Fruit fly (Drosophila melanogaster): ENCODE measurements around the gene MtnA.

Gene MtnA

DNA sequence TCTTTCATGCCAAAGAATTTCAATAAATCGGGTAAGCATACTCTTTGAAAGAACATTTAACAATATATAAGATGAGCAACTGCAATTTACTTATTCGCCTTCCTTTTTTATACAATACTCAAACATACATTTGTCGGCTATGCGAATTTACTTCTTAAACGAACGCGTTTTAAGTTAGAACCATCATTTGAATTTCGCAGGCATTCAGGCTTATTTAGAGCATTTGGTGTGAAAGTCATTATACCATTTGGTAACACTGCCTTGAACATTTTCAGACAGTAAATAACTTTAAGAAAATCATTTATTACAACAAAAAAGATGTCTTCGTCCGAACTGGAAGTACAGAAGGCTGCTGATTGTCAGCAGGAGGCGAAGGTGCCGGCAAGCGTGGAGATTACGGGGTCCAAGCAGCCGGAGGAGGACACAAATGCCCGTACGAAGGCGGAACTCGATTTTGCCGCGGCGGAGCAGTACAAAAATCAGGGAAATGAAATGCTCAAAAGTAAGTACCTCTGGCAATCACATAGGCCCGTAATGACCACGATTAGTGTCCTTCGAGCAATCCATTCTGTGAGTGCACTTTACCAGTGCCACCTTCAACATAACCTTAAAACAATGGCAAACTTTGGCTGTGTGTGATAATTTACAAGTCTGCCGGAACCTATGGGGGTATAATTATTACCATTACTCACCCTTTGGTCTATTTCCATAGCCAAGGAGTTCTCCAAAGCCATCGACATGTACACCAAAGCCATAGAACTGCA, 36.1 kb downstream of the MtnA start (continued):
- no peak for TF ChIP-seq ap (GFP tag; IDR thresholded peaks at IDR 0.05)
- TF ChIP-seq gfzf (GFP tag; optimal IDR thresholded peaks at IDR 0.05) = peak; percentile 85
- no peak for TF ChIP-seq CG9817 (tag; optimal IDR thresholded peaks at IDR 0.05)
- peak; percentile 42 for TF ChIP-seq CG9797 (GFP tag; optimal IDR thresholded peaks at IDR 0.05)
- no peak for TF ChIP-seq CG11398 (GFP tag; optimal IDR thresholded peaks at IDR 0.05)
- peak; percentile 15; the same call in 1 of the 2 replicates for TF ChIP-seq MBD-R2 (GFP tag; IDR thresholded peaks at IDR 0.05)
- no peak for TF ChIP-seq CG16813 (GFP tag; IDR thresholded peaks at IDR 0.05; ENCODE audit: partially characterized antibody)
- TF ChIP-seq chinmo (GFP tag; IDR thresholded peaks at IDR 0.05; ENCODE audit: partially characterized antibody) = no peak
- TF ChIP-seq al (GFP tag; IDR thresholded peaks at IDR 0.05) = no peak
- no peak for TF ChIP-seq HLH4C (GFP tag; IDR thresholded peaks at IDR 0.05; ENCODE audit: partially characterized antibody)
- TF ChIP-seq CG34376 (GFP tag; optimal IDR thresholded peaks at IDR 0.05) = no peak
- no peak for TF ChIP-seq mld (GFP tag; IDR thresholded peaks at IDR 0.05; ENCODE audit: partially characterized antibody)
- TF ChIP-seq CG2129 (GFP tag; IDR thresholded peaks at IDR 0.05; ENCODE audit: partially characterized antibody) = no peak
- TF ChIP-seq nau (GFP tag; optimal IDR thresholded peaks at IDR 0.05) = no peak
- no peak for TF ChIP-seq gce (GFP tag; IDR thresholded peaks at IDR 0.05)
- TF ChIP-seq Mad (GFP tag; optimal IDR thresholded peaks at IDR 0.05) = no peak
- TF ChIP-seq CG16815 (GFP tag; optimal IDR thresholded peaks at IDR 0.05) = no peak
- TF ChIP-seq CG15601 (tag; optimal IDR thresholded peaks at IDR 0.05) = no peak
- TF ChIP-seq CG7928 (GFP tag; optimal IDR thresholded peaks at IDR 0.05) = no peak
- TF ChIP-seq CoRest (tag; optimal IDR thresholded peaks at IDR 0.05) = no peak
- no peak for TF ChIP-seq Sox102F (GFP tag; optimal IDR thresholded peaks at IDR 0.05)
- no peak for TF ChIP-seq CG5953 (GFP tag; IDR thresholded peaks at IDR 0.05)
- TF ChIP-seq CG4617 (GFP tag; optimal IDR thresholded peaks at IDR 0.05; ENCODE audit: borderline replicate concordance) = peak; percentile 70
- no peak for TF ChIP-seq CG13775 (GFP tag; optimal IDR thresholded peaks at IDR 0.05)
- no peak for TF ChIP-seq MTF-1 (GFP tag; optimal IDR thresholded peaks at IDR 0.05; ENCODE audit: borderline replicate concordance)
- TF ChIP-seq CG18476 (GFP tag; optimal IDR thresholded peaks at IDR 0.05) = no peak
- TF ChIP-seq gsb (GFP tag; IDR thresholded peaks at IDR 0.05) = no peak
- TF ChIP-seq Adf1 (GFP tag; IDR thresholded peaks at IDR 0.05) = no peak
- TF ChIP-seq crol (GFP tag; IDR thresholded peaks at IDR 0.05) = no peak
- TF ChIP-seq Ada2b (GFP tag; IDR thresholded peaks at IDR 0.05) = no peak
- no peak for TF ChIP-seq CG13624 (GFP tag; optimal IDR thresholded peaks at IDR 0.05)
- TF ChIP-seq unc-4 (GFP tag; IDR thresholded peaks at IDR 0.05; ENCODE audit: partially characterized antibody) = no peak
- no peak for TF ChIP-seq lab (GFP tag; optimal IDR thresholded peaks at IDR 0.05)
- TF ChIP-seq Dip2 (GFP tag; IDR thresholded peaks at IDR 0.05) = no peak
- no peak for TF ChIP-seq jing (GFP tag; optimal IDR thresholded peaks at IDR 0.05)
- no peak for TF ChIP-seq Mrtf (GFP tag; IDR thresholded peaks at IDR 0.05)
- TF ChIP-seq gsb-n (tag; optimal IDR thresholded peaks at IDR 0.05) = no peak
- no peak for TF ChIP-seq pb (GFP tag; optimal IDR thresholded peaks at IDR 0.05)
- no peak for TF ChIP-seq kah (GFP tag; optimal IDR thresholded peaks at IDR 0.05)
- no peak for TF ChIP-seq Bteb2 (GFP tag; optimal IDR thresholded peaks at IDR 0.05)
- no peak for TF ChIP-seq Neu2 (GFP tag; optimal IDR thresholded peaks at IDR 0.05; ENCODE audit: borderline replicate concordance)
- TF ChIP-seq tio (GFP tag; optimal IDR thresholded peaks at IDR 0.05) = no peak
- no peak for TF ChIP-seq CG13287 (GFP tag; IDR thresholded peaks at IDR 0.05; ENCODE audit: partially characterized antibody)
- no peak for TF ChIP-seq CG12219 (GFP tag; optimal IDR thresholded peaks at IDR 0.05)
- TF ChIP-seq row (GFP tag; IDR thresholded peaks at IDR 0.05) = no peak
- TF ChIP-seq ci (GFP tag; IDR thresholded peaks at IDR 0.05) = no peak
- no peak for TF ChIP-seq CG9437 (GFP tag; optimal IDR thresholded peaks at IDR 0.05)
- TF ChIP-seq dm (GFP tag; optimal IDR thresholded peaks at IDR 0.05) = no peak
- TF ChIP-seq CG32532 (GFP tag; IDR thresholded peaks at IDR 0.05) = no peak
